Worm (Caenorhabditis elegans): Measurements from ENCODE around the gene F19G12.11.

F19G12.11 gene

DNA sequence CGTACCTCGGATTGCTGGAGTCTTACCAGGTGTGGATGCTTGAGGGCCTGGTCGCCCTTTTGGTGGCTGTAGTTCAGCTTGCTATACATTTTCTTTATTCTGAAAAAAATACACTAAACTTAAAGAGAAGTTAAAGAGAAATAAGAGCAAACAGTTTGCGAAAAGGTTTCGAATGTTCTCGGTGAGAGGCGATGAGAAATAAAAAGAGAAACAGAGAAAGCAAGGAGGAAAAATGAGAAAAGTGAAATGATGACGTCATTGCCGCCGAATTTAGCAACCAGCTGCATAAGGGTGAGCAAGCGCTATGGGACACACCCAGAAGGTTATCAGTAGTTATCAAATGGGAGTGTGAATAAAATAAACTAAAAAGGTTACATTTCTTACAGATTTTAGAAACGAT lies 27.4 kb upstream of the F19G12.11 start, which contains the start of gene cebp-1:
Gene cebp-1, minus strand, starts transcription at position 99 of the 400 bp plus-strand sequence.
- no peak for TF ChIP-seq ztf-23 (GFP tag; IDR thresholded peaks at IDR 0.05)
- TF ChIP-seq klf-2 (GFP tag; conservative IDR thresholded peaks at IDR 0.05): no peak
- no peak for TF ChIP-seq tab-1 (GFP tag; IDR thresholded peaks at IDR 0.05)
- TF ChIP-seq cog-1 (tag; optimal IDR thresholded peaks at IDR 0.05): no peak
- TF ChIP-seq ztf-29 (GFP tag; IDR thresholded peaks at IDR 0.05): no peak
- TF ChIP-seq med-1 (GFP tag; optimal IDR thresholded peaks at IDR 0.05; ENCODE audit: insufficient read depth): no peak
- no peak for TF ChIP-seq flt-1 (GFP tag; IDR thresholded peaks at IDR 0.05)

ce11 chrX:1451816-1452602 lies 25.7 kb upstream of the F19G12.11 start:
- TF ChIP-seq tab-1 (GFP tag; IDR thresholded peaks at IDR 0.05) (no peak), ztf-29 (GFP tag; IDR thresholded peaks at IDR 0.05) (no peak), med-1 (GFP tag; optimal IDR thresholded peaks at IDR 0.05; ENCODE audit: insufficient read depth) (no peak), T22C8.4 (GFP tag; IDR thresholded peaks at IDR 0.05) (no peak), klf-2 (GFP tag; conservative IDR thresholded peaks at IDR 0.05) (no peak), cog-1 (tag; optimal IDR thresholded peaks at IDR 0.05) (no peak), flt-1 (GFP tag; IDR thresholded peaks at IDR 0.05) (no peak), ztf-23 (GFP tag; IDR thresholded peaks at IDR 0.05) (no peak)

- 0 out of 2 replicates have a peak, but pooled peaks have one; percentile 23 for TF ChIP-seq tab-1 (GFP tag; IDR thresholded peaks at IDR 0.05)
- no peak for TF ChIP-seq ref-1 (GFP tag; conservative IDR thresholded peaks at IDR 0.05)
These were observed 24.9 kb upstream of the F19G12.11 start for ce11 chrX:1451240-1451639.

- TF ChIP-seq T22C8.4 (GFP tag; IDR thresholded peaks at IDR 0.05) (0 out of 2 replicates have a peak, but pooled peaks have one; percentile 21), ref-1 (GFP tag; conservative IDR thresholded peaks at IDR 0.05) (no peak)
These were observed 24.1 kb upstream of the F19G12.11 start, which contains the start of gene W05H7.1 for ce11 chrX:1450352-1450818. TSS of gene W05H7.1 (plus strand) at chrX:1450768.

DNA sequence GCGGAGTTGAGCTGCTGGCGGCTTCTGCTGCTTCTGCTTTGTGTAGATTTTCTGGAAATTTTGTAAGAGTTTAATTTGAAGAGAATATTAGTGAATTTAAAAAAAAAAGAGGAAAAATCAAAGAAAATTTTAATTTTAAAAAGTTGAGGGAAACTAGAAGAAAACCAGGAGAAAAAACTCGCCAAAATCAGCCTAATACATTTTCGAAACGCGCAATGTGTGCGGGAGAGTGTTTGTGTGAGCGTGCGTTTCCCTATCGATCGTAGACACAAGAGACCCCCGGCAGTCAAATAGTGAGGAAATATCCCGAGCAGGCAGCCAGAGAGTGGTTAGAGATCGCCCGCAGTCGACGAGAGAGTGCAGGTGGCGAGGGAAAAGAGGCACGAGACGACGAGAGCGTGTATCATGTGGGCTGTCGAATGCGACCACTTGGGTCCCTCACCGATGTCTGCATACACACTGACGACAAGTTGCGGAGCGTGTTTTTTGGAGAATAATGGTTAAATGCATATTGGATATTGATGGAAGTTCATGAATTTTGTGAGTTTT lies 20.3 kb upstream of the F19G12.11 start, which contains the start of gene zfp-3:
Gene zfp-3, minus strand, starts transcription at position 51 of the 549 bp plus-strand sequence.
- TF ChIP-seq ref-1 (GFP tag; conservative IDR thresholded peaks at IDR 0.05) (no peak), T22C8.4 (GFP tag; IDR thresholded peaks at IDR 0.05) (peak; percentile 85), cog-1 (tag; optimal IDR thresholded peaks at IDR 0.05) (peak; percentile 86), flt-1 (GFP tag; IDR thresholded peaks at IDR 0.05) (no peak; the same call in 1 of the 2 replicates)

DNA sequence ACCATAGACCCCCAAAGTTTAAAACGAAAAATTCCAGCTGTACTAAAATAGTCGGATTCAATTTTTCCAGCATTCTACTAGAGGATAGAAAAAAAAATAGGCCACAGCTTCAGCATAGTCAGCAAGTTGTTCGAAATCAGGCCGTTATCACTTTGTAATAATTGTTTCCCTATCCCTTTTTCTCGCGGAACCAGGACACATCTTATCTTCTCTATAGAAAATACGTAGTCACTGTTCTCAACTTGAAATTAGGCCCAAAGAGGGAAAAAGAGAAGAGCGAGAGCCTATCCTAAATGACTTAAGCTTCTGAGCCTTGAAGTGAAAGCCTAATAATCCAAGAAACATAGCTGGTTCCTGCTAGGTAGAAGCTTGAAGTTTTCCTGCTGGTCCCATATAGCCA lies 19.4 kb upstream of the F19G12.11 start:
- TF ChIP-seq tab-1 (GFP tag; IDR thresholded peaks at IDR 0.05) (no peak), klf-2 (GFP tag; conservative IDR thresholded peaks at IDR 0.05) (no peak), cog-1 (tag; optimal IDR thresholded peaks at IDR 0.05) (no peak), med-1 (GFP tag; optimal IDR thresholded peaks at IDR 0.05; ENCODE audit: insufficient read depth) (no peak), flt-1 (GFP tag; IDR thresholded peaks at IDR 0.05) (no peak), ztf-29 (GFP tag; IDR thresholded peaks at IDR 0.05) (no peak), ref-1 (GFP tag; conservative IDR thresholded peaks at IDR 0.05) (no peak), T22C8.4 (GFP tag; IDR thresholded peaks at IDR 0.05) (no peak), ztf-23 (GFP tag; IDR thresholded peaks at IDR 0.05) (no peak)

DNA sequence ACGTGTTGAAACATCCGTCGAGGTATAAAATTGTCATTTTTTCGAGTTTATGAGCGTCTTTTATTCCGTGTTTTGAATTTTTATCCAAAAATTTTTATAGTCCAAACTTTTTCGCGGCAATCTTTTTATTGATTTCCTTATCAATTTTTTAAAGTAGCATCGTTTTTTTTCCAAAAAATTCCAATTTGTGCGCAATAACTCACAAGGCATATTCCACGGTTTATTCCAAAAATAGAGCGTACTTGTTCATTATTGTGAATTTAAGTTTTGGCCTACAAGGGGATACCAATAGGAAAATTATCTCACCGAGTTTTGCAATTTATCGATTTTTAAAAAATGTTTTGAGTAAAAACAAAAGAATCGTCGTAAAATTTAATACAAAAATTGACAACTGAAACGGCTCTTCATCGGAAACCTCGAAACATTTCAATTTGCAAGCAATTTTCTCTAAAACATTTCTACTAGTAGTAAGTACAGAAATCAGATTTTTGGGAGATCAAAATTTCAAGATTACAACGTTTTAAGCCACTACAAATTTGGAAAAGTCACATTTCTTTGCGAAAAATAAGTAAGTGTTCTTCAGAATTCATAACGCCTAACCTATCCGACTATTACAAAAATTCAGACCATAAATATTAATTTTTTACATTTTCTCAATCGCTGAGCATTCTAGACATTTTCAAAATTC lies 17.4 kb upstream of the F19G12.11 start:
- TF ChIP-seq med-1 (GFP tag; optimal IDR thresholded peaks at IDR 0.05; ENCODE audit: insufficient read depth) (no peak), ztf-23 (GFP tag; IDR thresholded peaks at IDR 0.05) (0 out of 2 replicates have a peak, but pooled peaks have one; percentile 4), ztf-29 (GFP tag; IDR thresholded peaks at IDR 0.05) (no peak)

- no peak for TF ChIP-seq T22C8.4 (GFP tag; IDR thresholded peaks at IDR 0.05)
- peak; percentile 0 for TF ChIP-seq med-1 (GFP tag; optimal IDR thresholded peaks at IDR 0.05; ENCODE audit: insufficient read depth)
These were observed 15.4 kb upstream of the F19G12.11 start for ce11 chrX:1441602-1442183.

- no peak for TF ChIP-seq med-1 (GFP tag; optimal IDR thresholded peaks at IDR 0.05; ENCODE audit: insufficient read depth)
- TF ChIP-seq ref-1 (GFP tag; conservative IDR thresholded peaks at IDR 0.05): no peak
- no peak for TF ChIP-seq ztf-29 (GFP tag; IDR thresholded peaks at IDR 0.05)
- no peak for TF ChIP-seq cog-1 (tag; optimal IDR thresholded peaks at IDR 0.05)
- no peak for TF ChIP-seq tab-1 (GFP tag; IDR thresholded peaks at IDR 0.05)
These were observed 13.8 kb upstream of the F19G12.11 start, which contains the start of gene sedl-1 for ce11 chrX:1440161-1440560. TSS of gene sedl-1 (minus strand) at chrX:1440261.

DNA sequence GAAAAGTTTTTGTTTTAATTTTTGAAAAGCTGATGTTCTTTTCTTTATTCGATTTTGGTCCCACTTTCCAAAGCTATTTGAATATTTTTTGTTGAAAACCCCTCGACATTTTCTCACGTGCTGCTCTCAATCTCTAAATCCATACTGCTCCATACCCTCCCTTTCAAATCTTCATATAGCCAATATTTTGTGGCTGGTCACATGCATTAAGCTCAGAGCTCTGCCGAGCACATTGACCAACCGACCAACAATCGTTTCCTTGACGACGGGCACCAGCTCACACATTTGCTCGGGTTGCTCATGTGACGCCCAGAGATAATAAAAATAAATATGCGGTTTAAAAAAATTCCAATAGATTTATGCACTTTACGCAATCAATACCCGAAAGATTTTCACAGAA lies 12.6 kb upstream of the F19G12.11 start:
- TF ChIP-seq T22C8.4 (GFP tag; IDR thresholded peaks at IDR 0.05): no peak
- no peak for TF ChIP-seq flt-1 (GFP tag; IDR thresholded peaks at IDR 0.05)
- no peak for TF ChIP-seq tab-1 (GFP tag; IDR thresholded peaks at IDR 0.05)
